Worm (Caenorhabditis elegans) whole organism, young adult: ENCODE measurements around the gene C43H6.4.

Experiments
- D2030.7 ChIP-seq: fragments of 200-800 bp; sonication (Bioruptor generic); IDR thresholded peaks from 2 replicates; pipeline ENCODE4 v1.3.6; 2022; ENCODE audit warnings: missing genetic modification reagents, missing genetic modification characterization, missing compliant biosample characterization
- F23B12.7 ChIP-seq: sonication (generic microtip); optimal IDR thresholded peaks from 2 replicates; lab custom pipeline; 2017; ENCODE audit warnings: missing genetic modification characterization, mild to moderate bottlenecking, missing compliant biosample characterization, antibody characterized with exemption, moderate library complexity; ENCODE audit not compliant: insufficient read depth
- F33H1.4 ChIP-seq: fragments of 200-800 bp; sonication (Bioruptor generic); IDR thresholded peaks from 2 replicates; pipeline ENCODE4 v1.3.6; 2022; ENCODE audit warnings: missing genetic modification reagents, missing genetic modification characterization, missing compliant biosample characterization
- F37B4.10 ChIP-seq: fragments of 200-800 bp; sonication (Bioruptor generic); IDR thresholded peaks from 2 replicates; pipeline ENCODE4 v1.3.6; 2022; ENCODE audit warnings: missing genetic modification characterization, missing compliant biosample characterization
- aptf-2 ChIP-seq: fragments of 200-800 bp; sonication (Bioruptor generic); conservative IDR thresholded peaks from 2 replicates; pipeline ENCODE4 v1.3.6; 2022; ENCODE audit warnings: missing genetic modification reagents, missing genetic modification characterization, missing compliant biosample characterization
- atf-7 ChIP-seq: sonication (generic microtip); optimal IDR thresholded peaks from 2 replicates; lab custom pipeline; 2017; ENCODE audit warnings: mild to moderate bottlenecking, missing genetic modification characterization, missing compliant biosample characterization
- ccch-3 ChIP-seq: fragments of 200-800 bp; sonication (Bioruptor generic); optimal IDR thresholded peaks from 2 replicates; lab custom pipeline; 2018; ENCODE audit warnings: mild to moderate bottlenecking, missing genetic modification characterization, missing compliant biosample characterization
- ceh-27 ChIP-seq: fragments of 200-800 bp; sonication (Bioruptor generic); optimal IDR thresholded peaks from 2 replicates; lab custom pipeline; 2018; ENCODE audit warnings: mild to moderate bottlenecking, missing genetic modification characterization, moderate library complexity, missing compliant biosample characterization
- ceh-40 ChIP-seq: fragments of 200-800 bp; sonication (Bioruptor generic); IDR thresholded peaks from 2 replicates; pipeline ENCODE4 v1.3.6; 2022; ENCODE audit warnings: missing genetic modification characterization, missing compliant biosample characterization
- die-1 ChIP-seq: sonication (generic microtip); optimal IDR thresholded peaks from 2 replicates; lab custom pipeline; 2016; ENCODE audit warnings: missing genotype, mild to moderate bottlenecking, missing genetic modification characterization, missing compliant biosample characterization
- dox-1 ChIP-seq: fragments of 200-800 bp; sonication (Bioruptor generic); IDR thresholded peaks from 2 replicates; pipeline ENCODE4 v1.3.6; 2022; ENCODE audit warnings: missing genetic modification reagents, missing genetic modification characterization, missing compliant biosample characterization
- dpl-1 ChIP-seq: fragments of 150-350 bp; optimal IDR thresholded peaks from 2 replicates; lab custom pipeline; 2014; ENCODE audit warnings: missing biosample characterization, missing genetic modification reagents, missing genetic modification characterization
- egl-18 ChIP-seq: fragments of 200-800 bp; sonication (Bioruptor generic); IDR thresholded peaks from 2 replicates; pipeline ENCODE4 v1.3.6; 2022; ENCODE audit warnings: missing genetic modification reagents, missing genetic modification characterization, missing compliant biosample characterization
- egrh-3 ChIP-seq: fragments of 200-800 bp; sonication (Bioruptor generic); IDR thresholded peaks from 2 replicates; pipeline ENCODE4 v1.3.6; 2022; ENCODE audit warnings: missing genetic modification reagents, missing genetic modification characterization, missing compliant biosample characterization
- ekl-4 ChIP-seq: fragments of 200-800 bp; sonication (Bioruptor generic); IDR thresholded peaks from 2 replicates; pipeline ENCODE4 v1.3.6; 2022; ENCODE audit warnings: missing genetic modification reagents, missing genetic modification characterization, missing compliant biosample characterization
- ets-4 ChIP-seq: fragments of 200-800 bp; sonication (Bioruptor generic); optimal IDR thresholded peaks from 2 replicates; lab custom pipeline; 2018; ENCODE audit warnings: mild to moderate bottlenecking, missing genetic modification characterization, missing compliant biosample characterization
- gei-17 ChIP-seq: fragments of 200-800 bp; sonication (Bioruptor generic); optimal IDR thresholded peaks from 2 replicates; lab custom pipeline; 2018; ENCODE audit warnings: mild to moderate bottlenecking, missing genetic modification characterization, missing compliant biosample characterization
- hmg-1.2 ChIP-seq: fragments of 200-800 bp; sonication (Bioruptor generic); IDR thresholded peaks from 2 replicates; pipeline ENCODE4 v1.3.6; 2022; ENCODE audit warnings: missing genetic modification reagents, missing genetic modification characterization, missing compliant biosample characterization
- hmg-20 ChIP-seq: fragments of 200-800 bp; sonication (Bioruptor generic); IDR thresholded peaks from 2 replicates; pipeline ENCODE4 v1.3.6; 2022; ENCODE audit warnings: missing genetic modification reagents, missing genetic modification characterization, missing compliant biosample characterization
- hsf-1 ChIP-seq: fragments of 200-800 bp; sonication (Bioruptor generic); IDR thresholded peaks from 2 replicates; pipeline ENCODE4 v1.3.6; 2022; ENCODE audit warnings: missing genetic modification reagents, missing genetic modification characterization, missing compliant biosample characterization
- let-607 ChIP-seq, 2 experiments: fragments of 200-800 bp in 1 of 2; sonication (Bioruptor generic) in 1 of 2; sonication (generic microtip) in 1 of 2; optimal IDR thresholded peaks; 2 replicates each; lab custom pipeline; 2016 to 2018; ENCODE audit warnings: mild to moderate bottlenecking in 2 of 2, missing compliant biosample characterization in 2 of 2, missing genetic modification characterization in 2 of 2, moderate library complexity in 2 of 2, missing genotype in 1 of 2
- madf-10 ChIP-seq: sonication (generic microtip); optimal IDR thresholded peaks from 2 replicates; lab custom pipeline; 2016; ENCODE audit warnings: mild to moderate bottlenecking, missing genetic modification characterization, missing compliant biosample characterization
- madf-6 ChIP-seq: fragments of 200-800 bp; sonication (Bioruptor generic); IDR thresholded peaks from 2 replicates; pipeline ENCODE4 v1.3.6; 2022; ENCODE audit warnings: missing genetic modification reagents, missing genetic modification characterization, missing compliant biosample characterization
- madf-8 ChIP-seq: fragments of 200-800 bp; sonication (Bioruptor generic); conservative IDR thresholded peaks from 2 replicates; pipeline ENCODE4 v1.3.6; 2022; ENCODE audit warnings: missing genetic modification reagents, missing genetic modification characterization, missing compliant biosample characterization
- mel-28 ChIP-seq: sonication (generic microtip); optimal IDR thresholded peaks from 2 replicates; lab custom pipeline; 2016; ENCODE audit warnings: borderline replicate concordance, mild to moderate bottlenecking, missing genetic modification characterization, missing compliant biosample characterization
- mxl-1 ChIP-seq: sonication (generic microtip); optimal IDR thresholded peaks from 2 replicates; lab custom pipeline; 2016; ENCODE audit warnings: missing genetic modification characterization, missing compliant biosample characterization
- nfya-1 ChIP-seq: sonication (generic microtip); optimal IDR thresholded peaks from 2 replicates; lab custom pipeline; 2017; ENCODE audit warnings: antibody characterized with exemption, missing compliant biosample characterization, missing genetic modification characterization, borderline replicate concordance; ENCODE audit not compliant: insufficient read depth
- nhr-80 ChIP-seq: sonication (generic microtip); optimal IDR thresholded peaks from 2 replicates; lab custom pipeline; 2016; ENCODE audit warnings: missing genetic modification characterization, missing compliant biosample characterization
- pha-4 ChIP-seq: fragments of 150-350 bp; sonication (generic microtip); optimal IDR thresholded peaks from 2 replicates; lab custom pipeline; 2014; ENCODE audit warnings: missing biosample characterization, missing genetic modification reagents, missing genetic modification characterization
- snpc-1.3 ChIP-seq: sonication (generic microtip); optimal IDR thresholded peaks from 2 replicates; lab custom pipeline; 2017; ENCODE audit warnings: missing genetic modification characterization, mild to moderate bottlenecking, missing compliant biosample characterization, antibody characterized with exemption, moderate library complexity, missing genotype, missing genetic modification reagents; ENCODE audit not compliant: insufficient read depth
- tbp1 ChIP-seq: fragments of 200-800 bp; sonication (Bioruptor generic); optimal IDR thresholded peaks from 2 replicates; lab custom pipeline; 2018; ENCODE audit warnings: mild to moderate bottlenecking, missing genetic modification characterization, missing compliant biosample characterization
- ztf-22 ChIP-seq: fragments of 200-800 bp; sonication (Bioruptor generic); optimal IDR thresholded peaks from 2 replicates; lab custom pipeline; 2018; ENCODE audit warnings: mild to moderate bottlenecking, missing genetic modification characterization, moderate library complexity, missing compliant biosample characterization
- ztf-26 ChIP-seq: sonication (generic microtip); optimal IDR thresholded peaks from 2 replicates; lab custom pipeline; 2017; ENCODE audit warnings: missing genetic modification characterization, missing compliant biosample characterization
- ztf-3 ChIP-seq: fragments of 200-800 bp; sonication (Bioruptor generic); optimal IDR thresholded peaks from 2 replicates; lab custom pipeline; 2018; ENCODE audit warnings: mild to moderate bottlenecking, missing genetic modification characterization, missing compliant biosample characterization

The C43H6.4 gene

DNA sequence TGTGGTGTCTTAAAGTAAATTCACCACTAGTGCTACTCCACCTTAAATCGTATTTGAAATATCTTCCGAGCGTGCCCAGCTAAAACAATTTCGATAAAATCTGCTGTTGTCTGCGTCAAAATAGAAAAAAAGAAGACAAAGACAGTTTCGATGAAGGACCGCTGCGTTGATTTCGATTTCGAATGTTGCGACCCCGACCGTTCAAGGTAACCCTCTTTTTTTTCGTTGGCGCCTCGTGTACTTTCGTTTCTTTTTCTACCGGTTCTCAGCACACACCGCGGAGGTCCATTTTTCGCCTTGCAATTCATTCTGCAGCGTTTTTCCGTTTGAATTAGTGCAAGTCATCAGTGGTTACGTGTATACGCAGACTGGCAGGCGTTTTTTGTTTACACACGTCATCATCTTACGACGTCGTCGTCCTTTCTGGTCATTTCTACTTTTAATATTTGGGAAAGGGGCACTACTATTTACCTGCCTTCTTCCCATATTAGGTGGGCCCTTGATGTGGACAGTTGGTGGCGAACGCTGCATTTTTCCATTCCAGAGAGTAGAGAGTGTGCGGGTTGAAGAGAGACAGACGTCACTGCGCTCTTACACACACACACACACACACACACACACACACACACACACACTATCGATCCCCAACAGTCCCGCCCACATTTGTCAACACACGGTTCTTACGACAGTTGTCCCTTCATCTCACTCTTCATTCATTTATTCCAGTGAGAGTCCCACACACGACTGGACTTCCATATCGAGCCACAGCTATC is 35.6 kb upstream of the C43H6.4 start:
- TF ChIP-seq ztf-26 (peak; percentile 32), dox-1 (GFP tag; lab: Robert Waterston, UW) (peak; percentile 39; the same call in 1 of the 2 replicates), ceh-27 (GFP tag; lab: Kevin White, UChicago) (peak; percentile 45), hmg-1.2 (GFP tag; lab: Robert Waterston, UW) (peak; percentile 63), ztf-3 (GFP tag; lab: Kevin White, UChicago) (peak; percentile 27), egl-18 (GFP tag; lab: Robert Waterston, UW) (no peak), ztf-22 (no peak), aptf-2 (GFP tag; lab: Robert Waterston, UW) (peak; percentile 66), dpl-1 (GFP tag; lab: Kevin White, UChicago) (no peak), gei-17 (no peak), hsf-1 (GFP tag; lab: Robert Waterston, UW) (no peak)

DNA sequence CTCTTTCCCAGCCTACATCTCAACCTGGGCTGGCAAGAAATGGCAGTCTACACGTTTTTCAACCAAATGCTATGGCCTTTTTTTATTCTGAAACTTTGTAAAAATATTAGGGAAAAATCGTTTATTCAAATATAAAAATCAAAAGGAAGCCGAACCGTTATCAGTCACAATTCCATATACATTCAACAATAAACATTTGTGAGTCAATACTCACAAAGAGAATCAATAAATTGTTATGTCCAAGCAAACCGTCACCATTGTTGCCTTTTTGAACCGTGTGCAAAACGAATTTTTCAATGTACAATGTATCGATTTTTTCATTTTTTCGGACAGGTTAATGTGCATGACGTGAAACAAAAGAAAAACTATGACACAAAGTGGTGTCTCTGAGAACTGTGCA is 34.8 kb upstream of the C43H6.4 start:
- TF ChIP-seq let-607 (tag; optimal IDR thresholded peaks at IDR 0.05; lab: Kevin White, UChicago) = no peak

- TF ChIP-seq mxl-1 (tag; lab: Kevin White, UChicago) (no peak), nhr-80 (tag; lab: Kevin White, UChicago) (peak; percentile 68), ceh-40 (GFP tag; lab: Robert Waterston, UW) (no peak), pha-4 (no peak), ets-4 (GFP tag; lab: Kevin White, UChicago) (no peak)
- TF ChIP-seq, all 124 proteins: peak for 1
Observed at ce11 chrX:2370655-2371054, 33.2 kb upstream of the C43H6.4 start.

ce11 chrX:2372134-2372533 is 31.7 kb upstream of the C43H6.4 start:
- TF ChIP-seq F23B12.7 (tag; lab: Kevin White, UChicago) (peak; percentile 8), nhr-80 (tag; lab: Kevin White, UChicago) (peak; percentile 85), tbp1 (GFP tag; lab: Kevin White, UChicago) (peak; percentile 22), hmg-20 (GFP tag; lab: Robert Waterston, UW) (no peak), dox-1 (GFP tag; lab: Robert Waterston, UW) (peak; percentile 69), let-607 (tag; optimal IDR thresholded peaks at IDR 0.05; lab: Kevin White, UChicago) (peak in 1 of 2 experiments; percentile 42), atf-7 (peak; percentile 16), madf-8 (no peak)

ce11 chrX:2375300-2376035 is 28.4 kb upstream of the C43H6.4 start, which contains the start of gene F47G3.3:
F47G3.3 (plus strand) TSS chrX:2375985.
- TF ChIP-seq nfya-1 (tag; lab: Kevin White, UChicago) (no peak), mxl-1 (tag; lab: Kevin White, UChicago) (no peak), die-1 (tag; lab: Kevin White, UChicago) (no peak), madf-6 (GFP tag; lab: Robert Waterston, UW) (no peak), mel-28 (tag; lab: Kevin White, UChicago) (no peak), snpc-1.3 (tag; lab: Kevin White, UChicago) (no peak), F33H1.4 (no peak), hmg-20 (GFP tag; lab: Robert Waterston, UW) (no peak), F37B4.10 (GFP tag; lab: Robert Waterston, UW) (no peak), madf-10 (tag; lab: Kevin White, UChicago) (no peak), D2030.7 (GFP tag; lab: Robert Waterston, UW) (no peak), egrh-3 (GFP tag; lab: Robert Waterston, UW) (no peak), ekl-4 (GFP tag; lab: Robert Waterston, UW) (no peak), ccch-3 (GFP tag; lab: Kevin White, UChicago) (no peak)
